Worm (Caenorhabditis elegans) whole organism, L4 larva: ENCODE results near the gene F45H10.2.

Source experiments
- Y5F2A.4 ChIP-seq: fragments of 200-800 bp; sonication (Bioruptor generic); optimal IDR thresholded peaks from 2 replicates; lab custom pipeline; 2018; ENCODE audit warnings: mild to moderate bottlenecking, missing genetic modification characterization, missing compliant biosample characterization
- ZK546.5 ChIP-seq, 2 experiments: sonication (generic microtip); optimal IDR thresholded peaks; 2 replicates each; lab custom pipeline; 2017; ENCODE audit warnings: missing biosample characterization in 2 of 2, missing genetic modification characterization in 2 of 2
- aly-2 ChIP-seq: sonication (generic microtip); optimal IDR thresholded peaks from 2 replicates; lab custom pipeline; 2018; ENCODE audit warnings: missing biosample characterization, missing genetic modification characterization
- ama-1 ChIP-seq: fragments of 150-350 bp; optimal IDR thresholded peaks from 2 replicates; lab custom pipeline; 2014; ENCODE audit warnings: inconsistent platforms, mixed read lengths
- dpl-1 ChIP-seq: fragments of 150-350 bp; optimal IDR thresholded peaks from 2 replicates; lab custom pipeline; 2014; ENCODE audit warnings: missing biosample characterization, missing genetic modification reagents, missing genetic modification characterization
- dve-1 ChIP-seq: sonication (generic microtip); optimal IDR thresholded peaks from 2 replicates; lab custom pipeline; 2017; ENCODE audit warnings: antibody characterized with exemption, mild to moderate bottlenecking, missing genetic modification characterization, missing compliant biosample characterization; ENCODE audit not compliant: insufficient read depth
- hlh-11 ChIP-seq: fragments of 200-800 bp; sonication (Bioruptor generic); optimal IDR thresholded peaks from 2 replicates; lab custom pipeline; 2018; ENCODE audit warnings: mild to moderate bottlenecking, missing genetic modification characterization, missing compliant biosample characterization
- lin-1 ChIP-seq: fragments of 200-800 bp; sonication (Bioruptor generic); IDR thresholded peaks from 2 replicates; pipeline ENCODE4 v1.3.6; 2022; ENCODE audit warnings: missing genetic modification reagents, missing genetic modification characterization, missing compliant biosample characterization
- lin-29 ChIP-seq: fragments of 200-800 bp; sonication (Bioruptor generic); IDR thresholded peaks from 2 replicates; pipeline ENCODE4 v1.3.6; 2022; ENCODE audit warnings: missing genetic modification reagents, missing genetic modification characterization, missing compliant biosample characterization
- lsy-2 ChIP-seq, 2 experiments: fragments of 150-350 bp in 1 of 2; sonication (generic microtip) in 1 of 2; optimal IDR thresholded peaks; 2 replicates each; lab custom pipeline; 2014 to 2017; ENCODE audit warnings: missing biosample characterization in 2 of 2, missing genetic modification characterization in 2 of 2
- mdl-1 ChIP-seq, 2 experiments: fragments of 150-350 bp in 1 of 2; sonication (generic microtip) in 1 of 2; optimal IDR thresholded peaks; 2 replicates each; lab custom pipeline; 2014 to 2017; ENCODE audit warnings: missing biosample characterization in 2 of 2, missing genetic modification characterization in 2 of 2
- nhr-28 ChIP-seq: fragments of 150-350 bp; optimal IDR thresholded peaks from 2 replicates; lab custom pipeline; 2014; ENCODE audit warnings: missing biosample characterization, missing genetic modification characterization
- nhr-77 ChIP-seq: fragments of 150-350 bp; optimal IDR thresholded peaks from 2 replicates; lab custom pipeline; 2014; ENCODE audit warnings: missing biosample characterization, missing genetic modification characterization
- zag-1 ChIP-seq: fragments of 150-350 bp; optimal IDR thresholded peaks from 2 replicates; lab custom pipeline; 2014; ENCODE audit warnings: missing biosample characterization, missing genetic modification characterization

- no peak for TF ChIP-seq nhr-77 (tag; lab: Kevin White, UChicago)
- no peak for TF ChIP-seq nhr-28
- TF ChIP-seq lin-1: no peak
- TF ChIP-seq dve-1: no peak
- no peak for TF ChIP-seq ZK546.5 (tag; optimal IDR thresholded peaks at IDR 0.05; lab: Kevin White, UChicago)
- TF ChIP-seq lsy-2 (tag; optimal IDR thresholded peaks at IDR 0.05; lab: Kevin White, UChicago): no peak
- no peak for TF ChIP-seq aly-2 (tag; lab: Kevin White, UChicago)
- no peak for TF ChIP-seq mdl-1 (tag; optimal IDR thresholded peaks at IDR 0.05; lab: Kevin White, UChicago)
- no peak for TF ChIP-seq hlh-11 (tag; lab: Kevin White, UChicago)
- no peak for TF ChIP-seq zag-1 (tag; lab: Kevin White, UChicago)
- TF ChIP-seq ama-1 (lab: Kevin White, UChicago): no peak
- no peak for TF ChIP-seq lin-29 (GFP tag; lab: Robert Waterston, UW)
- TF ChIP-seq Y5F2A.4 (GFP tag; lab: Kevin White, UChicago): no peak
- TF ChIP-seq dpl-1: no peak
These were observed 23.0 kb upstream of the F45H10.2 start for ce11 chrII:13515813-13516212.
